Worm (Caenorhabditis elegans) whole organism, L3 larva: ENCODE data around the gene K04C2.2.

Experiments
- aly-2 ChIP-seq: fragments of 150-350 bp; optimal IDR thresholded peaks from 2 replicates; lab custom pipeline; 2014; ENCODE audit warnings: missing biosample characterization, missing genetic modification characterization
- nhr-76 ChIP-seq: fragments of 150-350 bp; sonication (generic microtip); optimal IDR thresholded peaks from 5 replicates; lab custom pipeline; 2014; ENCODE audit warnings: missing biosample characterization, missing genetic modification characterization
- pha-4 ChIP-seq: fragments of 150-350 bp; optimal IDR thresholded peaks from 2 replicates; lab custom pipeline; 2014; ENCODE audit warnings: missing biosample characterization, missing genetic modification reagents, missing genetic modification characterization
- unc-62 ChIP-seq: fragments of 150-350 bp; sonication (generic microtip); optimal IDR thresholded peaks from 4 replicates; lab custom pipeline; 2014; ENCODE audit warnings: missing biosample characterization, missing genetic modification reagents, missing genetic modification characterization
- ztf-4 ChIP-seq: fragments of 150-350 bp; optimal IDR thresholded peaks from 2 replicates; lab custom pipeline; 2014; ENCODE audit warnings: missing biosample characterization, missing genetic modification characterization

ce11 chrIII:6931896-6932295, 42.3 kb downstream of the K04C2.2 start, which contains the start of gene byn-1:
- no peak for TF ChIP-seq nhr-76 (tag; lab: Kevin White, UChicago)
- TF ChIP-seq unc-62 (GFP tag; lab: Kevin White, UChicago): no peak
- TF ChIP-seq pha-4 (tag; lab: Kevin White, UChicago): no peak
- no peak for TF ChIP-seq aly-2
- TF ChIP-seq ztf-4 (tag; lab: Kevin White, UChicago): no peak
